Fruit fly (Drosophila melanogaster) whole organism: ENCODE data around the gene CG11158.

ENCODE experiments used
- CG8478 ChIP-seq: fragments of >200 bp; optimal IDR thresholded peaks from 2 replicates; lab custom pipeline; 2018; ENCODE audit warnings: inconsistent platforms
- Dll ChIP-seq: fragments of >200 bp; optimal IDR thresholded peaks from 2 replicates; lab custom pipeline; 2017

DNA sequence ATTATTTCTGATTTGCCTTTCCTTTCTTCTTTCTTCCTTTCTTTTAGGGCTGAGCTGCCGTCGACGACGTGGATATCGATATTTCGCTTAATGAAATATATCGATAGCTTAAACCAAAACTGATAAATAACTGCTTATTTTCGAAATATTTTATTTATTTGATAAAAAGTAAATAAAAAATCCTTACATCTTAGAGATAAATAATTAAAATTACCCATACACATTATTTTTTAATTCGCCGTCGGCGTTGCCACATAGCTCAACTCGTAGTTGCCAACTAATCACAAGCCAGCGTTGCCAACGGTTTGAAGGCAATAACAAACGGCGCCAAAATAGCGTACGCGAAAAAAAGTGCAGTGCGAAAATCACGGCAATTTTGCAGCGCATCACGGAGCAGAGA is 39.2 kb downstream of the CG11158 start, which contains the start of the genes Mrgn1 and mus101:
- TF ChIP-seq Dll (lab: Kevin White, UChicago) (no peak), CG8478 (no peak)
